Fruit fly (Drosophila melanogaster) S2 (cell line): ENCODE results near the gene Rtc1.

Experiments used
- CG8478 ChIP-seq: fragments of >200 bp; optimal IDR thresholded peaks from 2 replicates; lab custom pipeline; 2018
- CTCF ChIP-seq, 2 experiments: fragments of >200 bp; optimal IDR thresholded peaks; 2 replicates each; lab custom pipeline; 2018

DNA sequence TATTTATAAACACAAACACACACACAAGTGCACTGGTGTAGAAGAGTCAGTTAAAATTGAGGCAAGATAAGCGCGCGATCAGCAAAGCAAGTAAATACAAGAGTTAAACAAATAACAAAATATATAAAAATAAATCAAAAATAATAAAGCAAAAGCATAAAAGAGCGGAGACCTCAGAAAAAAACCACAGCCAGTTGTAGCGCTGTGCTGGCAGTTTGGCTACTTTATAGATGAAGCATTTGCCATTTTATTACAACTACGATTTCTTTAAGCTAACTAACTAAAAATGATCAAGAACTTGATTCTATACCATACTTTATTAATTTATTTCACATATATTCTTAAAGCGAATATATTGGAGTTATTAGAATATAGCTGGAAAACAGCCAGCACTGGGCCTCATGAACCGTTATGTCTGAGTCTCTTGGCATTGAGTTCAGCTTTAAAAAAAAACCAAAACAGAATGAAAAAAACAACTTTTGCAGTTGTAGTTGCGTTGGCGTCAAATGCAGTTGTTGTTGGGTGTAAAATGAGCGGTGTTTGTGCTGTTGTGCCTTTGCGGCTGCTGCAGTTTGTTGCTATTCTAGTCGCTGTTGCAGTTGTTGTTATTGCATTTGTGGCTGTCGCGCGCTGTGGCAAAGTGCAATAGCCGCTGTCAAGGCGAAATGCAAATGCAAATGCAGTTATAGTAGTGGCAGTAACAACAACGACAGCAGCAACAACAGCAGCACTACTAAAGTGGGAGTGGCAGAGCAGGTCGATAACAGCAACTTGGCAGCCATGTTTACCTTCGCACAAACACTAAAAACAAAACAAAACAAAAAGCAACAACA lies 9.1 kb upstream of the Rtc1 start:
- TF ChIP-seq CG8478 (lab: Kevin White, UChicago) (no peak), CTCF (optimal IDR thresholded peaks at IDR 0.05; lab: Kevin White, UChicago) (no peak)
